Worm (Caenorhabditis elegans) whole organism, L1 larva: ENCODE results near the gene hst-3.2.

Experiments used
- C04F5.9 ChIP-seq: sonication (generic microtip); optimal IDR thresholded peaks from 2 replicates; lab custom pipeline; 2016; ENCODE audit warnings: missing genetic modification characterization, missing compliant biosample characterization
- Y116A8C.19 ChIP-seq: sonication (generic microtip); optimal IDR thresholded peaks from 2 replicates; lab custom pipeline; 2016; ENCODE audit warnings: missing compliant biosample characterization, missing genetic modification characterization, borderline replicate concordance
- aha-1 ChIP-seq: fragments of 150-350 bp; optimal IDR thresholded peaks from 2 replicates; lab custom pipeline; 2014; ENCODE audit warnings: missing biosample characterization, missing genetic modification characterization
- ama-1 ChIP-seq: fragments of 150-350 bp; optimal IDR thresholded peaks from 2 replicates; lab custom pipeline; 2014
- blmp-1 ChIP-seq: fragments of 150-350 bp; optimal IDR thresholded peaks from 2 replicates; lab custom pipeline; 2014; ENCODE audit warnings: missing biosample characterization, missing genetic modification characterization
- ceh-63 ChIP-seq: fragments of 200-800 bp; sonication (Bioruptor generic); optimal IDR thresholded peaks from 2 replicates; lab custom pipeline; 2018; ENCODE audit warnings: mild to moderate bottlenecking, missing genetic modification characterization, missing compliant biosample characterization
- ces-1 ChIP-seq: fragments of 150-350 bp; optimal IDR thresholded peaks from 2 replicates; lab custom pipeline; 2014; ENCODE audit warnings: missing biosample characterization, missing genetic modification reagents, missing genetic modification characterization
- dpl-1 ChIP-seq, 3 experiments: fragments of 150-350 bp in 2 of 3; sonication (generic microtip) in 1 of 3; optimal IDR thresholded peaks; 2 replicates each; lab custom pipeline; 2014 to 2017; ENCODE audit warnings: missing biosample characterization in 3 of 3, missing genetic modification characterization in 3 of 3, missing genetic modification reagents in 3 of 3
- efl-3 ChIP-seq: fragments of 200-800 bp; sonication (Bioruptor generic); optimal IDR thresholded peaks from 2 replicates; lab custom pipeline; 2018; ENCODE audit warnings: mild to moderate bottlenecking, missing genetic modification characterization, missing compliant biosample characterization
- elt-2 ChIP-seq: sonication (generic microtip); optimal IDR thresholded peaks from 2 replicates; lab custom pipeline; 2016; ENCODE audit warnings: missing genetic modification characterization, mild to moderate bottlenecking, inconsistent platforms, missing compliant biosample characterization, missing genetic modification reagents
- elt-3 ChIP-seq, 6 experiments: fragments of 150-350 bp in 1 of 6; sonication (generic microtip); optimal IDR thresholded peaks; 2 replicates each; lab custom pipeline; 2017 to 2018; ENCODE audit warnings: missing biosample characterization in 6 of 6, missing genetic modification characterization in 6 of 6, inconsistent platforms in 1 of 6
- fkh-10 ChIP-seq: sonication (generic microtip); optimal IDR thresholded peaks from 2 replicates; lab custom pipeline; 2017; ENCODE audit warnings: missing biosample characterization, missing genetic modification reagents, missing genetic modification characterization
- fkh-4 ChIP-seq: sonication (generic microtip); optimal IDR thresholded peaks from 2 replicates; lab custom pipeline; 2016; ENCODE audit warnings: missing compliant biosample characterization, missing genetic modification characterization, borderline replicate concordance
- fkh-8 ChIP-seq: sonication (generic microtip); optimal IDR thresholded peaks from 2 replicates; lab custom pipeline; 2016; ENCODE audit warnings: mild to moderate bottlenecking, missing genetic modification characterization, missing compliant biosample characterization
- fos-1 ChIP-seq: fragments of 150-350 bp; optimal IDR thresholded peaks from 2 replicates; lab custom pipeline; 2014; ENCODE audit warnings: missing biosample characterization, missing genetic modification characterization
- hlh-4 ChIP-seq: sonication (generic microtip); optimal IDR thresholded peaks from 2 replicates; lab custom pipeline; 2016; ENCODE audit warnings: mild to moderate bottlenecking, missing genetic modification characterization, missing compliant biosample characterization
- hpl-2 ChIP-seq: fragments of 150-350 bp; optimal IDR thresholded peaks from 2 replicates; lab custom pipeline; 2014; ENCODE audit warnings: missing biosample characterization, missing genetic modification reagents, missing genetic modification characterization
- irx-1 ChIP-seq: sonication (generic microtip); optimal IDR thresholded peaks from 2 replicates; lab custom pipeline; 2016; ENCODE audit warnings: missing genetic modification characterization, missing compliant biosample characterization
- lin-14 ChIP-seq: fragments of 200-800 bp; sonication (Bioruptor generic); optimal IDR thresholded peaks from 2 replicates; lab custom pipeline; 2018; ENCODE audit warnings: mild to moderate bottlenecking, missing genetic modification characterization, moderate library complexity, missing compliant biosample characterization
- lin-15B ChIP-seq: fragments of 150-350 bp; sonication (generic microtip); optimal IDR thresholded peaks from 3 replicates; lab custom pipeline; 2014; ENCODE audit warnings: missing biosample characterization, missing genetic modification characterization
- lin-35 ChIP-seq, 2 experiments: fragments of 150-350 bp; optimal IDR thresholded peaks; 2 replicates each; lab custom pipeline; 2014; ENCODE audit warnings: missing biosample characterization in 2 of 2, missing genetic modification characterization in 2 of 2, missing genetic modification reagents in 2 of 2
- lir-3 ChIP-seq: sonication (generic microtip); optimal IDR thresholded peaks from 2 replicates; lab custom pipeline; 2016; ENCODE audit warnings: mild to moderate bottlenecking, missing genetic modification characterization, moderate library complexity, missing compliant biosample characterization; ENCODE audit not compliant: poor library complexity
- mdl-1 ChIP-seq, 2 experiments: fragments of 150-350 bp; optimal IDR thresholded peaks; 2 replicates each; lab custom pipeline; 2014 to 2017; ENCODE audit warnings: missing biosample characterization in 2 of 2, missing genetic modification characterization in 2 of 2, inconsistent platforms in 1 of 2
- mep-1 ChIP-seq: fragments of 150-350 bp; optimal IDR thresholded peaks from 2 replicates; lab custom pipeline; 2014; ENCODE audit warnings: missing biosample characterization, missing genetic modification characterization
- nhr-12 ChIP-seq: sonication (generic microtip); optimal IDR thresholded peaks from 2 replicates; lab custom pipeline; 2017; ENCODE audit warnings: missing biosample characterization, missing genetic modification characterization
- nhr-19 ChIP-seq: fragments of 200-800 bp; sonication (Bioruptor generic); conservative IDR thresholded peaks from 2 replicates; pipeline ENCODE4 v1.3.6; 2022; ENCODE audit warnings: missing genetic modification characterization, missing compliant biosample characterization
- nhr-20 ChIP-seq: sonication (generic microtip); optimal IDR thresholded peaks from 2 replicates; lab custom pipeline; 2016; ENCODE audit warnings: mild to moderate bottlenecking, missing genetic modification characterization, missing compliant biosample characterization
- nhr-237 ChIP-seq: fragments of 150-350 bp; optimal IDR thresholded peaks from 2 replicates; lab custom pipeline; 2014; ENCODE audit warnings: missing biosample characterization, missing genetic modification characterization
- nhr-47 ChIP-seq: sonication (generic microtip); optimal IDR thresholded peaks from 2 replicates; lab custom pipeline; 2016; ENCODE audit warnings: mild to moderate bottlenecking, missing genetic modification characterization, moderate library complexity, missing compliant biosample characterization
- nhr-71 ChIP-seq: sonication (generic microtip); optimal IDR thresholded peaks from 2 replicates; lab custom pipeline; 2016; ENCODE audit warnings: mild to moderate bottlenecking, missing genetic modification characterization, moderate library complexity, missing compliant biosample characterization
- nhr-77 ChIP-seq: fragments of 150-350 bp; optimal IDR thresholded peaks from 2 replicates; lab custom pipeline; 2014; ENCODE audit warnings: missing biosample characterization, missing genetic modification characterization
- nhr-84 ChIP-seq: sonication (generic microtip); optimal IDR thresholded peaks from 2 replicates; lab custom pipeline; 2017; ENCODE audit warnings: missing biosample characterization, missing genetic modification characterization
- nhr-85 ChIP-seq: sonication (generic microtip); peaks from one replicate; lab custom pipeline; 2016; ENCODE audit warnings: missing genetic modification characterization, inconsistent platforms, missing compliant biosample characterization
- pag-3 ChIP-seq: sonication (generic microtip); optimal IDR thresholded peaks from 2 replicates; lab custom pipeline; 2017; ENCODE audit warnings: missing genetic modification characterization, mild to moderate bottlenecking, missing compliant biosample characterization, antibody characterized with exemption, borderline replicate concordance; ENCODE audit not compliant: insufficient read depth
- pax-3 ChIP-seq: fragments of 200-800 bp; sonication (Bioruptor generic); optimal IDR thresholded peaks from 2 replicates; lab custom pipeline; 2018; ENCODE audit warnings: mild to moderate bottlenecking, missing genetic modification characterization, moderate library complexity, missing compliant biosample characterization
- rnt-1 ChIP-seq: sonication (generic microtip); optimal IDR thresholded peaks from 2 replicates; lab custom pipeline; 2016; ENCODE audit warnings: mild to moderate bottlenecking, missing genetic modification characterization, moderate library complexity, missing compliant biosample characterization
- snpc-4 ChIP-seq: fragments of 150-350 bp; optimal IDR thresholded peaks from 2 replicates; lab custom pipeline; 2014; ENCODE audit warnings: missing biosample characterization, missing genetic modification characterization
- snu-23 ChIP-seq: sonication (generic microtip); optimal IDR thresholded peaks from 2 replicates; lab custom pipeline; 2016; ENCODE audit warnings: missing genetic modification characterization, missing compliant biosample characterization
- swsn-7 ChIP-seq: sonication (generic microtip); optimal IDR thresholded peaks from 2 replicates; lab custom pipeline; 2016; ENCODE audit warnings: missing genetic modification characterization, missing compliant biosample characterization
- unc-30 ChIP-seq: sonication (generic microtip); optimal IDR thresholded peaks from 2 replicates; lab custom pipeline; 2017; ENCODE audit warnings: missing biosample characterization, missing genetic modification characterization
- unc-62 ChIP-seq: fragments of 150-350 bp; optimal IDR thresholded peaks from 2 replicates; lab custom pipeline; 2014; ENCODE audit warnings: missing biosample characterization, missing genetic modification reagents, missing genetic modification characterization
- unc-98 ChIP-seq: fragments of 200-800 bp; sonication (Bioruptor generic); IDR thresholded peaks from 2 replicates; pipeline ENCODE4 v1.3.6; 2022; ENCODE audit warnings: missing genetic modification characterization, missing compliant biosample characterization
- zip-4 ChIP-seq: fragments of 200-800 bp; sonication (Bioruptor generic); optimal IDR thresholded peaks from 2 replicates; lab custom pipeline; 2018; ENCODE audit warnings: mild to moderate bottlenecking, missing genetic modification characterization, moderate library complexity, missing compliant biosample characterization
- ztf-11 ChIP-seq, 2 experiments: sonication (generic microtip); optimal IDR thresholded peaks; 2 replicates each; lab custom pipeline; 2016 to 2017; ENCODE audit warnings: missing genetic modification characterization in 2 of 2, missing biosample characterization in 1 of 2, missing compliant biosample characterization in 1 of 2

Gene hst-3.2

DNA sequence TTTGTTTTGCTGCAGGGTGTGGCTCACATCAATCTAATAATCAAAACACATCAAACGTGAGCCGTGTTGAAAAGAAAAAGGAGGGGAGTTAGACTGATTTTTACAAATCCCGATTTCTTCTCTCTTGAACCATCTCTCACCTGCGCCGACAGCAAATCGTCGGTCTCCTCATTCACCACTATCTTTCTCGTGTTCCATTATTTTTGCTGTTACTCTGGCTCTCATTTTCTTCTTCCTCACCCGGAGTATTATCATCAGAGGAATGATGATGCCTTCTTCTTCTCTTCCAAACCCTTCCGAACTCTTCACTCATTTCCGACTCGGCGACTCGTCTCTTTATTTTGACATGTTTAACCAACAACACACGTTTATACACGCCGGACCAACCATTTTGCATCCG lies 26.4 kb upstream of the hst-3.2 start:
- TF ChIP-seq lin-14 (GFP tag; lab: Kevin White, UChicago) (peak; percentile 55), rnt-1 (tag; lab: Kevin White, UChicago) (peak; percentile 8), ama-1 (lab: Kevin White, UChicago) (no peak), hpl-2 (GFP tag; lab: Kevin White, UChicago) (no peak), unc-62 (GFP tag; lab: Kevin White, UChicago) (no peak), nhr-71 (tag; lab: Kevin White, UChicago) (peak; percentile 55), lir-3 (tag; lab: Kevin White, UChicago) (no peak), nhr-47 (tag; lab: Kevin White, UChicago) (no peak)

DNA sequence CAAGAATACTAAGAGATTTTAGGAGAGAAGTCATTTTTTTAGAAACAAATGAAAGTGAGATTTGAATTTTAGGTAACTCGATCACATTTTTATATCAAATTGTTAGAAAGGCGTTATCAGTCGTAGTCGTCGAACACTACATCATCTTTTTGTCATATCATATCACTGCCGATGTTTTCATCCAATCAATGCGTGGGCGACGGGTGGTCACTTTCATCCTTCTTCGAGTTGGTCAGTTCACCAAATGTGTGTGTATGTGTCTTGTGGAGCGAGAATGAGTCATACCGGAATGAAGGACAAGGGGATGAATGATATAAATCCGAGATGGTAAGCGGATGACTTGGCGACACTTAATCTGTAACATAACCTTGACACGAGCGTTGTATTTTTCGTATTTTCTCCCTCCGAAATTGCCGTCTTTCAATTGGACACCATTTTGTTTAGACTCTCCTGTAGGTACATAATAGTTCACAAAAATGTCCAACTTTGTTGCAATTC lies 22.8 kb upstream of the hst-3.2 start, which contains the start of the genes Y41G9A.10 and Y41G9A.5:
TSS of gene Y41G9A.10 (minus strand) at position 51 of the 498 bp plus-strand sequence.
TSS of gene Y41G9A.5 (plus strand) at position 160 of the 498 bp plus-strand sequence.
- TF ChIP-seq unc-62 (GFP tag; lab: Kevin White, UChicago) (no peak), C04F5.9 (tag; lab: Kevin White, UChicago) (no peak), lir-3 (tag; lab: Kevin White, UChicago) (no peak), dpl-1 (GFP tag; optimal IDR thresholded peaks at IDR 0.05; lab: Kevin White, UChicago) (no peak), fkh-8 (tag; lab: Kevin White, UChicago) (no peak), ama-1 (lab: Kevin White, UChicago) (no peak), pag-3 (tag; lab: Kevin White, UChicago) (no peak), snpc-4 (tag; lab: Kevin White, UChicago) (no peak), snu-23 (GFP tag; lab: Kevin White, UChicago) (peak; percentile 4), fkh-4 (tag; lab: Kevin White, UChicago) (no peak), ces-1 (GFP tag; lab: Kevin White, UChicago) (no peak), blmp-1 (peak; percentile 80), lin-14 (GFP tag; lab: Kevin White, UChicago) (peak; percentile 57), nhr-85 (tag; lab: Kevin White, UChicago) (peak; percentile 81), nhr-20 (no peak), mep-1 (tag; lab: Kevin White, UChicago) (no peak), elt-3 (tag; optimal IDR thresholded peaks at IDR 0.05; lab: Kevin White, UChicago) (peak in 4 of 6 experiments; percentile 34 to 79 (median 66)), nhr-84 (tag; lab: Kevin White, UChicago) (no peak), nhr-237 (no peak)

DNA sequence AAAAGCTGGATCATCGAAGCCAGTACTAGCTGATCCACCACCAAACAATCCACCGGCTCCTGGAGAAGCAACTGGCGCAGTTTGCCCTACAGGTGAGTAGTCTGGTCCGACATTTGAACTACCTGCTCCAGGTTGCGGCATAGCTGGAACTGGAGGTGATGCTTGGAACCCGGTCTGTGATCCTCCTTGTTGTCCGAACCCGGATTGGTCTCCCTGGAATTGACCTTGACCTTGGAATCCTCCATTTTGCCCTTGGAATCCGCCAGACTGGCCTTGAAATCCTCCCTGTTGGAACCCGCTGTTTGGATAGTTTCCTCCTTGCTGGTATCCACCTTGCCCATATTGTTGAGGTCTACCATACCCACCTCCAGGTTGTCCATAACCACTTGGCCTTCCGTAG lies 22.2 kb upstream of the hst-3.2 start:
- TF ChIP-seq lir-3 (tag; lab: Kevin White, UChicago): no peak
- no peak for TF ChIP-seq swsn-7
- TF ChIP-seq hlh-4: no peak
- no peak for TF ChIP-seq ceh-63 (GFP tag; lab: Kevin White, UChicago)
- no peak for TF ChIP-seq aha-1 (tag; lab: Kevin White, UChicago)
- TF ChIP-seq nhr-20: no peak
- no peak for TF ChIP-seq fkh-10 (GFP tag; lab: Kevin White, UChicago)
- TF ChIP-seq unc-98 (GFP tag; lab: Robert Waterston, UW): no peak
- no peak for TF ChIP-seq ces-1 (GFP tag; lab: Kevin White, UChicago)
- no peak for TF ChIP-seq efl-3
- TF ChIP-seq elt-2 (tag; lab: Kevin White, UChicago): no peak
- TF ChIP-seq dpl-1 (GFP tag; optimal IDR thresholded peaks at IDR 0.05; lab: Kevin White, UChicago): no peak
- no peak for TF ChIP-seq ztf-11 (tag; optimal IDR thresholded peaks at IDR 0.05; lab: Kevin White, UChicago)
- TF ChIP-seq lin-35 (GFP tag; optimal IDR thresholded peaks at IDR 0.05; lab: Kevin White, UChicago): no peak
- no peak for TF ChIP-seq lin-14 (GFP tag; lab: Kevin White, UChicago)
- TF ChIP-seq Y116A8C.19 (tag; lab: Kevin White, UChicago): no peak

DNA sequence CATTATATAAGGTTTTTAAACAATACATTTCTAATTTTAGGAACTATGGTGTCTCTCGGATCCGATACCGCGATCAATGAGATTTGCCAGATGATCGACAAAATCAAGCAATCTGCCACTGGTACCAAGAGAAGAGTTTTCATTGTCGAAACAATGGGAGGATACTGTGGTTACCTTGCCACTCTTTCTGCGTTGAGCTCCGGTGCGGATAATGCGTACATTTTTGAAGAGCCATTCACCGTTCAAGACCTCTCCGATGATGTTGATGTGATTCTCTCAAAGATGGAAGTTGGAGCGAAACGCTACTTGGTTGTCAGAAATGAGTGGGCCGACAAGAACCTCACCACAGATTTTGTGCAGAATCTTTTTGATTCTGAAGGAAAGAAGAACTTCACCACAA lies 19.8 kb upstream of the hst-3.2 start:
- TF ChIP-seq Y116A8C.19 (tag; lab: Kevin White, UChicago) (no peak), fkh-10 (GFP tag; lab: Kevin White, UChicago) (no peak), zip-4 (no peak), irx-1 (no peak), nhr-19 (GFP tag; lab: Robert Waterston, UW) (no peak), fos-1 (tag; lab: Kevin White, UChicago) (no peak), nhr-77 (tag; lab: Kevin White, UChicago) (no peak), snpc-4 (tag; lab: Kevin White, UChicago) (no peak), mdl-1 (tag; optimal IDR thresholded peaks at IDR 0.05; lab: Kevin White, UChicago) (no peak), unc-30 (tag; lab: Kevin White, UChicago) (no peak), elt-2 (tag; lab: Kevin White, UChicago) (no peak), pax-3 (tag; lab: Kevin White, UChicago) (no peak), nhr-12 (no peak), lin-15B (tag; lab: Kevin White, UChicago) (no peak), ama-1 (lab: Kevin White, UChicago) (no peak), blmp-1 (no peak), unc-98 (GFP tag; lab: Robert Waterston, UW) (no peak)
